Worm (Caenorhabditis elegans) whole organism, early embryonic: ENCODE data around the gene ntp-1.

Experiments
- B0310.2 ChIP-seq: sonication (generic microtip); optimal IDR thresholded peaks from 2 replicates; lab custom pipeline; 2016; ENCODE audit warnings: mild to moderate bottlenecking, missing genetic modification characterization, missing compliant biosample characterization
- F13C5.2 ChIP-seq: sonication (generic microtip); optimal IDR thresholded peaks from 2 replicates; lab custom pipeline; 2017; ENCODE audit warnings: mild to moderate bottlenecking, missing genetic modification characterization, inconsistent platforms, missing compliant biosample characterization
- aly-1 ChIP-seq: sonication (generic microtip); optimal IDR thresholded peaks from 2 replicates; lab custom pipeline; 2016; ENCODE audit warnings: missing genetic modification characterization, missing compliant biosample characterization
- ama-1 ChIP-seq: fragments of 150-350 bp; optimal IDR thresholded peaks from 2 replicates; lab custom pipeline; 2014
- ceh-36 ChIP-seq: sonication (generic microtip); optimal IDR thresholded peaks from 2 replicates; lab custom pipeline; 2016; ENCODE audit warnings: missing genetic modification characterization, inconsistent platforms, missing compliant biosample characterization
- ets-7 ChIP-seq: sonication (generic microtip); optimal IDR thresholded peaks from 2 replicates; lab custom pipeline; 2016; ENCODE audit warnings: missing genotype, missing genetic modification characterization, missing compliant biosample characterization
- hmbx-1 ChIP-seq: sonication (generic microtip); optimal IDR thresholded peaks from 2 replicates; lab custom pipeline; 2016; ENCODE audit warnings: mild to moderate bottlenecking, missing genetic modification characterization, missing compliant biosample characterization
- hmg-4 ChIP-seq: fragments of 200-800 bp; sonication (Bioruptor generic); optimal IDR thresholded peaks from 2 replicates; lab custom pipeline; 2018; ENCODE audit warnings: mild to moderate bottlenecking, missing genetic modification characterization, missing compliant biosample characterization
- hnd-1 ChIP-seq: sonication (generic microtip); optimal IDR thresholded peaks from 2 replicates; lab custom pipeline; 2016; ENCODE audit warnings: missing genetic modification characterization, missing compliant biosample characterization
- sea-1 ChIP-seq: fragments of 200-800 bp; sonication (Bioruptor generic); conservative IDR thresholded peaks from 2 replicates; pipeline ENCODE4 v1.3.6; 2022; ENCODE audit warnings: missing genetic modification characterization, missing compliant biosample characterization
- tbx-11 ChIP-seq: fragments of 200-800 bp; sonication (Bioruptor generic); IDR thresholded peaks from 2 replicates; pipeline ENCODE4 v1.3.6; 2022; ENCODE audit warnings: missing genetic modification characterization, missing compliant biosample characterization

ce11 chrIV:7836030-7836429 is 41.4 kb upstream of the ntp-1 start:
- TF ChIP-seq hnd-1 (tag; lab: Kevin White, UChicago) = no peak
- no peak for TF ChIP-seq tbx-11 (GFP tag; lab: Robert Waterston, UW)
- TF ChIP-seq ceh-36 (tag; lab: Kevin White, UChicago) = no peak
- no peak for TF ChIP-seq aly-1 (tag; lab: Kevin White, UChicago)
- TF ChIP-seq ama-1 (lab: Kevin White, UChicago) = no peak
- TF ChIP-seq ets-7 = no peak
- peak; percentile 51 for TF ChIP-seq hmg-4 (GFP tag; lab: Kevin White, UChicago)
- no peak for TF ChIP-seq hmbx-1
- no peak for TF ChIP-seq sea-1 (GFP tag; lab: Robert Waterston, UW)
- no peak for TF ChIP-seq F13C5.2
- no peak for TF ChIP-seq B0310.2
